Worm (Caenorhabditis elegans) whole organism, young adult: ENCODE results near the gene H20J04.9.
A peak's percentile ranks its signal among the peaks of the same experiment; 100 is the strongest.

Source experiments
- B0019.2 ChIP-seq: fragments of 200-800 bp; sonication (Bioruptor generic); conservative IDR thresholded peaks from 2 replicates; pipeline ENCODE4 v1.3.6; 2022; ENCODE audit warnings: missing genetic modification reagents, missing genetic modification characterization, missing compliant biosample characterization
- B0261.1 ChIP-seq: sonication (generic microtip); optimal IDR thresholded peaks from 2 replicates; lab custom pipeline; 2016; ENCODE audit warnings: mild to moderate bottlenecking, missing genetic modification characterization, moderate library complexity, missing compliant biosample characterization
- C06A6.2 ChIP-seq: fragments of 200-800 bp; sonication (Bioruptor generic); conservative IDR thresholded peaks from 2 replicates; pipeline ENCODE4 v1.3.6; 2022; ENCODE audit warnings: missing genetic modification characterization, missing compliant biosample characterization
- D2030.7 ChIP-seq: fragments of 200-800 bp; sonication (Bioruptor generic); IDR thresholded peaks from 2 replicates; pipeline ENCODE4 v1.3.6; 2022; ENCODE audit warnings: missing genetic modification reagents, missing genetic modification characterization, missing compliant biosample characterization
- F10E7.11 ChIP-seq: sonication (generic microtip); optimal IDR thresholded peaks from 2 replicates; lab custom pipeline; 2017; ENCODE audit warnings: mild to moderate bottlenecking, missing genetic modification characterization, moderate library complexity, missing compliant biosample characterization
- F37B4.10 ChIP-seq: fragments of 200-800 bp; sonication (Bioruptor generic); IDR thresholded peaks from 2 replicates; pipeline ENCODE4 v1.3.6; 2022; ENCODE audit warnings: missing genetic modification characterization, missing compliant biosample characterization
- F39B2.1 ChIP-seq: fragments of 200-800 bp; sonication (Bioruptor generic); IDR thresholded peaks from 2 replicates; pipeline ENCODE4 v1.3.6; 2022; ENCODE audit warnings: missing genetic modification reagents, missing genetic modification characterization, missing compliant biosample characterization
- F49E8.2 ChIP-seq: sonication (generic microtip); optimal IDR thresholded peaks from 3 replicates; lab custom pipeline; 2017; ENCODE audit warnings: missing genetic modification characterization, mild to moderate bottlenecking, missing compliant biosample characterization, antibody characterized with exemption, moderate library complexity; ENCODE audit not compliant: insufficient read depth
- F52B5.7 ChIP-seq: sonication (generic microtip); optimal IDR thresholded peaks from 2 replicates; lab custom pipeline; 2016; ENCODE audit warnings: mild to moderate bottlenecking, missing genetic modification characterization, missing compliant biosample characterization
- F57A8.1 ChIP-seq: fragments of 200-800 bp; sonication (Bioruptor generic); optimal IDR thresholded peaks from 2 replicates; lab custom pipeline; 2018; ENCODE audit warnings: mild to moderate bottlenecking, missing genetic modification characterization, moderate library complexity, missing compliant biosample characterization
- T07F8.4 ChIP-seq: sonication (generic microtip); optimal IDR thresholded peaks from 2 replicates; lab custom pipeline; 2016; ENCODE audit warnings: mild to moderate bottlenecking, missing genetic modification characterization, moderate library complexity, missing compliant biosample characterization
- Y53G8AR.9 ChIP-seq: fragments of 200-800 bp; sonication (Bioruptor generic); conservative IDR thresholded peaks from 2 replicates; pipeline ENCODE4 v1.3.6; 2022; ENCODE audit warnings: missing genetic modification reagents, missing genetic modification characterization, missing compliant biosample characterization
- aptf-2 ChIP-seq: fragments of 200-800 bp; sonication (Bioruptor generic); conservative IDR thresholded peaks from 2 replicates; pipeline ENCODE4 v1.3.6; 2022; ENCODE audit warnings: missing genetic modification reagents, missing genetic modification characterization, missing compliant biosample characterization
- athp-1 ChIP-seq: sonication (generic microtip); optimal IDR thresholded peaks from 2 replicates; lab custom pipeline; 2017; ENCODE audit warnings: mild to moderate bottlenecking, missing genetic modification characterization, missing compliant biosample characterization
- attf-3 ChIP-seq: fragments of 200-800 bp; sonication (Bioruptor generic); conservative IDR thresholded peaks from 2 replicates; pipeline ENCODE4 v1.3.6; 2022; ENCODE audit warnings: missing genetic modification reagents, missing genetic modification characterization, missing compliant biosample characterization
- bed-1 ChIP-seq: fragments of 200-800 bp; sonication (Bioruptor generic); IDR thresholded peaks from 2 replicates; pipeline ENCODE4 v1.3.6; 2022; ENCODE audit warnings: missing genetic modification reagents, missing genetic modification characterization, missing compliant biosample characterization
- ccch-3 ChIP-seq: fragments of 200-800 bp; sonication (Bioruptor generic); optimal IDR thresholded peaks from 2 replicates; lab custom pipeline; 2018; ENCODE audit warnings: mild to moderate bottlenecking, missing genetic modification characterization, missing compliant biosample characterization
- cebp-2 ChIP-seq: fragments of 200-800 bp; sonication (Bioruptor generic); IDR thresholded peaks from 2 replicates; pipeline ENCODE4 v1.3.6; 2022; ENCODE audit warnings: missing genetic modification characterization, missing compliant biosample characterization
- ceh-100 ChIP-seq: fragments of 200-800 bp; sonication (Bioruptor generic); IDR thresholded peaks from 2 replicates; pipeline ENCODE4 v1.3.6; 2022; ENCODE audit warnings: missing genetic modification reagents, missing genetic modification characterization, missing compliant biosample characterization
- ceh-40 ChIP-seq: fragments of 200-800 bp; sonication (Bioruptor generic); IDR thresholded peaks from 2 replicates; pipeline ENCODE4 v1.3.6; 2022; ENCODE audit warnings: missing genetic modification characterization, missing compliant biosample characterization
- dox-1 ChIP-seq: fragments of 200-800 bp; sonication (Bioruptor generic); IDR thresholded peaks from 2 replicates; pipeline ENCODE4 v1.3.6; 2022; ENCODE audit warnings: missing genetic modification reagents, missing genetic modification characterization, missing compliant biosample characterization
- egl-44 ChIP-seq: fragments of 200-800 bp; sonication (Bioruptor generic); IDR thresholded peaks from 2 replicates; pipeline ENCODE4 v1.3.6; 2022; ENCODE audit warnings: missing genetic modification reagents, missing genetic modification characterization, missing compliant biosample characterization
- ekl-4 ChIP-seq: fragments of 200-800 bp; sonication (Bioruptor generic); IDR thresholded peaks from 2 replicates; pipeline ENCODE4 v1.3.6; 2022; ENCODE audit warnings: missing genetic modification reagents, missing genetic modification characterization, missing compliant biosample characterization
- him-1 ChIP-seq: sonication (generic microtip); optimal IDR thresholded peaks from 2 replicates; lab custom pipeline; 2016; ENCODE audit warnings: missing genotype, missing genetic modification reagents, missing genetic modification characterization, missing compliant biosample characterization
- lsl-1 ChIP-seq: fragments of 200-800 bp; sonication (Bioruptor generic); optimal IDR thresholded peaks from 2 replicates; lab custom pipeline; 2018; ENCODE audit warnings: mild to moderate bottlenecking, missing genetic modification characterization, moderate library complexity, missing compliant biosample characterization
- madf-10 ChIP-seq: sonication (generic microtip); optimal IDR thresholded peaks from 2 replicates; lab custom pipeline; 2016; ENCODE audit warnings: mild to moderate bottlenecking, missing genetic modification characterization, missing compliant biosample characterization
- madf-3 ChIP-seq: fragments of 200-800 bp; sonication (Bioruptor generic); IDR thresholded peaks from 2 replicates; pipeline ENCODE4 v1.3.6; 2022; ENCODE audit warnings: missing genetic modification reagents, missing genetic modification characterization, missing compliant biosample characterization
- madf-8 ChIP-seq: fragments of 200-800 bp; sonication (Bioruptor generic); conservative IDR thresholded peaks from 2 replicates; pipeline ENCODE4 v1.3.6; 2022; ENCODE audit warnings: missing genetic modification reagents, missing genetic modification characterization, missing compliant biosample characterization
- mxl-1 ChIP-seq: sonication (generic microtip); optimal IDR thresholded peaks from 2 replicates; lab custom pipeline; 2016; ENCODE audit warnings: missing genetic modification characterization, missing compliant biosample characterization
- nfya-1 ChIP-seq: sonication (generic microtip); optimal IDR thresholded peaks from 2 replicates; lab custom pipeline; 2017; ENCODE audit warnings: antibody characterized with exemption, missing compliant biosample characterization, missing genetic modification characterization, borderline replicate concordance; ENCODE audit not compliant: insufficient read depth
- nfyb-1 ChIP-seq: fragments of 200-800 bp; sonication (Bioruptor generic); IDR thresholded peaks from 2 replicates; pipeline ENCODE4 v1.3.6; 2022; ENCODE audit warnings: missing genetic modification reagents, missing genetic modification characterization, missing compliant biosample characterization
- nhr-80 ChIP-seq: sonication (generic microtip); optimal IDR thresholded peaks from 2 replicates; lab custom pipeline; 2016; ENCODE audit warnings: missing genetic modification characterization, missing compliant biosample characterization
- nhr-90 ChIP-seq: sonication (generic microtip); optimal IDR thresholded peaks from 2 replicates; lab custom pipeline; 2016; ENCODE audit warnings: missing genotype, mild to moderate bottlenecking, missing genetic modification characterization, missing compliant biosample characterization
- pbrm-1 ChIP-seq: fragments of 200-800 bp; sonication (Bioruptor generic); IDR thresholded peaks from 2 replicates; pipeline ENCODE4 v1.3.6; 2022; ENCODE audit warnings: missing genetic modification reagents, missing genetic modification characterization, missing compliant biosample characterization
- rcor-1 ChIP-seq: fragments of 200-800 bp; sonication (Bioruptor generic); IDR thresholded peaks from 2 replicates; pipeline ENCODE4 v1.3.6; 2022; ENCODE audit warnings: missing genetic modification reagents, missing genetic modification characterization, missing compliant biosample characterization
- rec-8 ChIP-seq, 2 experiments: sonication (generic microtip); optimal IDR thresholded peaks; 2 replicates each; lab custom pipeline; 2016; ENCODE audit warnings: mild to moderate bottlenecking in 2 of 2, missing genetic modification characterization in 2 of 2, missing genetic modification reagents in 2 of 2, missing genotype in 2 of 2, missing biosample characterization in 1 of 2, missing compliant biosample characterization in 1 of 2, moderate library complexity in 1 of 2
- rpc-1 ChIP-seq, 2 experiments: fragments of 150-350 bp in 1 of 2; sonication (generic microtip) in 1 of 2; optimal IDR thresholded peaks; 2 replicates each; lab custom pipeline; 2014 to 2018; ENCODE audit warnings: missing biosample characterization in 1 of 2, missing genetic modification characterization in 1 of 2, missing genetic modification reagents in 1 of 2, missing genotype in 1 of 2
- snpc-1.1 ChIP-seq: sonication (generic microtip); optimal IDR thresholded peaks from 2 replicates; lab custom pipeline; 2017; ENCODE audit warnings: missing genetic modification characterization, mild to moderate bottlenecking, missing compliant biosample characterization, antibody characterized with exemption, moderate library complexity, missing genotype, missing genetic modification reagents; ENCODE audit not compliant: insufficient read depth
- snpc-1.3 ChIP-seq: sonication (generic microtip); optimal IDR thresholded peaks from 2 replicates; lab custom pipeline; 2017; ENCODE audit warnings: missing genetic modification characterization, mild to moderate bottlenecking, missing compliant biosample characterization, antibody characterized with exemption, moderate library complexity, missing genotype, missing genetic modification reagents; ENCODE audit not compliant: insufficient read depth
- snpc-3.4 ChIP-seq: sonication (generic microtip); optimal IDR thresholded peaks from 2 replicates; lab custom pipeline; 2017; ENCODE audit warnings: missing genetic modification characterization, mild to moderate bottlenecking, missing compliant biosample characterization, antibody characterized with exemption, moderate library complexity, missing genotype, missing genetic modification reagents
- snpc-4 ChIP-seq, 5 experiments: fragments of 150-350 bp in 1 of 5; sonication (generic microtip) in 4 of 5; optimal IDR thresholded peaks; 2 replicates each; lab custom pipeline; 2014 to 2018; ENCODE audit warnings: missing genetic modification characterization in 5 of 5, missing biosample characterization in 3 of 5, antibody characterized with exemption in 2 of 5, mild to moderate bottlenecking in 2 of 5, missing compliant biosample characterization in 2 of 5, missing genotype in 2 of 5, moderate library complexity in 2 of 5, missing genetic modification reagents in 1 of 5
- somi-1 ChIP-seq: fragments of 200-800 bp; sonication (Bioruptor generic); optimal IDR thresholded peaks from 2 replicates; lab custom pipeline; 2018; ENCODE audit warnings: mild to moderate bottlenecking, missing genetic modification characterization, missing compliant biosample characterization
- unc-130 ChIP-seq: sonication (generic microtip); optimal IDR thresholded peaks from 2 replicates; lab custom pipeline; 2016; ENCODE audit warnings: missing genetic modification reagents, missing genetic modification characterization, missing compliant biosample characterization
- zfh-2 ChIP-seq: fragments of 200-800 bp; sonication (Bioruptor generic); conservative IDR thresholded peaks from 2 replicates; pipeline ENCODE4 v1.3.6; 2022; ENCODE audit warnings: missing genetic modification reagents, missing genetic modification characterization, missing compliant biosample characterization

Gene H20J04.9

ce11 chrII:4374885-4375284 is 23.9 kb downstream of the H20J04.9 start (continued):
- no peak for TF ChIP-seq F49E8.2 (tag; lab: Kevin White, UChicago)
- TF ChIP-seq F10E7.11 (tag; lab: Kevin White, UChicago) = no peak
- TF ChIP-seq athp-1 (tag; lab: Kevin White, UChicago) = no peak
- TF ChIP-seq mxl-1 (tag; lab: Kevin White, UChicago) = no peak
- TF ChIP-seq snpc-3.4 (tag; lab: Kevin White, UChicago) = no peak
- no peak for TF ChIP-seq ceh-100 (GFP tag; lab: Robert Waterston, UW)
- TF ChIP-seq snpc-4 (GFP tag; optimal IDR thresholded peaks at IDR 0.05; lab: Kevin White, UChicago) = no peak
- no peak for TF ChIP-seq snpc-4 (tag; optimal IDR thresholded peaks at IDR 0.05; lab: Kevin White, UChicago)
- no peak for TF ChIP-seq bed-1
- no peak for TF ChIP-seq B0019.2
- no peak for TF ChIP-seq aptf-2 (GFP tag; lab: Robert Waterston, UW)
- TF ChIP-seq somi-1 (GFP tag; lab: Kevin White, UChicago) = no peak
- TF ChIP-seq ccch-3 (GFP tag; lab: Kevin White, UChicago) = no peak
- TF ChIP-seq rcor-1 (GFP tag; lab: Robert Waterston, UW) = no peak
- peak; percentile 29; the same call in 1 of the 2 replicates for TF ChIP-seq D2030.7 (GFP tag; lab: Robert Waterston, UW)
- no peak for TF ChIP-seq snpc-1.1 (tag; lab: Kevin White, UChicago)
- no peak for TF ChIP-seq snpc-1.3
- TF ChIP-seq dox-1 (GFP tag; lab: Robert Waterston, UW) = no peak
- no peak for TF ChIP-seq rec-8 (tag; optimal IDR thresholded peaks at IDR 0.05; lab: Kevin White, UChicago)
- no peak for TF ChIP-seq him-1 (tag; lab: Kevin White, UChicago)
- TF ChIP-seq B0261.1 (tag; lab: Kevin White, UChicago) = no peak

- TF ChIP-seq ekl-4 (GFP tag; lab: Robert Waterston, UW) = peak; percentile 94
- TF ChIP-seq madf-3 = no peak
- peak; percentile 94 for TF ChIP-seq nhr-80 (tag; lab: Kevin White, UChicago)
- TF ChIP-seq unc-130 = no peak
- TF ChIP-seq ceh-100 (GFP tag; lab: Robert Waterston, UW) = peak; percentile 81
- TF ChIP-seq zfh-2 (GFP tag; lab: Robert Waterston, UW) = peak; percentile 100
- TF ChIP-seq madf-8 (GFP tag; lab: Robert Waterston, UW) = peak; percentile 23; the same call in 1 of the 2 replicates
- TF ChIP-seq lsl-1 (GFP tag; lab: Kevin White, UChicago) = peak; percentile 59
- TF ChIP-seq attf-3 (GFP tag; lab: Robert Waterston, UW) = no peak
- peak; percentile 95 for TF ChIP-seq athp-1 (tag; lab: Kevin White, UChicago)
- no peak for TF ChIP-seq F39B2.1 (GFP tag; lab: Robert Waterston, UW)
- no peak for TF ChIP-seq rpc-1 (optimal IDR thresholded peaks at IDR 0.05; lab: Kevin White, UChicago)
- TF ChIP-seq rpc-1 (tag; optimal IDR thresholded peaks at IDR 0.05; lab: Kevin White, UChicago) = no peak
- no peak for TF ChIP-seq nhr-90
- peak; percentile 75 for TF ChIP-seq madf-10
- TF ChIP-seq nfya-1 (tag; lab: Kevin White, UChicago) = no peak
- TF ChIP-seq pbrm-1 (GFP tag; lab: Robert Waterston, UW) = peak; percentile 91
- peak; percentile 81 for TF ChIP-seq C06A6.2 (GFP tag; lab: Robert Waterston, UW)
- TF ChIP-seq T07F8.4 (tag; lab: Kevin White, UChicago) = no peak
- TF ChIP-seq F52B5.7 = peak; percentile 91
- no peak for TF ChIP-seq ceh-40 (GFP tag; lab: Robert Waterston, UW)
- peak; percentile 97 for TF ChIP-seq nfyb-1 (GFP tag; lab: Robert Waterston, UW)
- peak; percentile 88 for TF ChIP-seq Y53G8AR.9 (GFP tag; lab: Robert Waterston, UW)
- no peak for TF ChIP-seq F37B4.10
- 0 out of 2 replicates have a peak, but pooled peaks have one; percentile 40 for TF ChIP-seq cebp-2 (GFP tag; lab: Robert Waterston, UW)
- peak; percentile 82 for TF ChIP-seq F57A8.1 (GFP tag; lab: Kevin White, UChicago)
- TF ChIP-seq egl-44 (GFP tag; lab: Robert Waterston, UW) = no peak; the same call in 1 of the 2 replicates
These were observed 25.5 kb downstream of the H20J04.9 start, which contains the start of gene ntl-2 for ce11 chrII:4376295-4377172. ntl-2 (minus strand) TSS chrII:4376465.
